Fruit fly (Drosophila melanogaster) whole organism, prepupa: ENCODE measurements around the gene CG2887.

Source experiments
- Blimp-1 ChIP-seq: fragments of 200-800 bp; sonication (Bioruptor generic); optimal IDR thresholded peaks from 3 replicates; lab custom pipeline; 2017; ENCODE audit warnings: missing biosample characterization, missing genetic modification characterization, mild to moderate bottlenecking, moderate library complexity, missing genetic modification reagents
- CG10631 ChIP-seq: fragments of 200-800 bp; sonication (Bioruptor generic); optimal IDR thresholded peaks from 2 replicates; lab custom pipeline; 2016; ENCODE audit warnings: missing biosample characterization, missing genetic modification characterization
- CG10669 ChIP-seq: fragments of 200-800 bp; sonication (Bioruptor generic); optimal IDR thresholded peaks from 3 replicates; lab custom pipeline; 2018; ENCODE audit warnings: missing biosample characterization, mild to moderate bottlenecking, missing genetic modification characterization, moderate library complexity
- CG11902 ChIP-seq: fragments of 200-800 bp; sonication (Bioruptor generic); optimal IDR thresholded peaks from 3 replicates; lab custom pipeline; 2016; ENCODE audit warnings: missing biosample characterization, missing genetic modification characterization
- CG15336 ChIP-seq: fragments of 200-800 bp; sonication (Bioruptor generic); IDR thresholded peaks from 2 replicates; pipeline ENCODE4 v1.3.6; 2022; ENCODE audit warnings: missing biosample characterization, missing genetic modification characterization
- CG16779 ChIP-seq: fragments of 200-800 bp; sonication (Bioruptor generic); optimal IDR thresholded peaks from 3 replicates; lab custom pipeline; 2017; ENCODE audit warnings: missing biosample characterization, mild to moderate bottlenecking, missing genetic modification characterization
- CG3032 ChIP-seq: fragments of 200-800 bp; optimal IDR thresholded peaks from 2 replicates; lab custom pipeline; 2019; ENCODE audit warnings: missing biosample characterization, mild to moderate bottlenecking, missing genetic modification characterization, moderate library complexity
- CG31627 ChIP-seq: fragments of 200-800 bp; sonication (Bioruptor generic); optimal IDR thresholded peaks from 3 replicates; lab custom pipeline; 2016; ENCODE audit warnings: missing biosample characterization, missing genetic modification characterization
- CG34406 ChIP-seq: fragments of 200-800 bp; sonication (Bioruptor generic); optimal IDR thresholded peaks from 3 replicates; lab custom pipeline; 2016; ENCODE audit warnings: missing biosample characterization, missing genetic modification characterization
- CG3919 ChIP-seq: fragments of 200-800 bp; sonication (Bioruptor generic); optimal IDR thresholded peaks from 3 replicates; lab custom pipeline; 2016; ENCODE audit warnings: missing biosample characterization, missing genetic modification characterization
- CG6163 ChIP-seq: fragments of 200-800 bp; sonication (Bioruptor generic); IDR thresholded peaks from 3 replicates; pipeline ENCODE4 v1.3.6; 2022; ENCODE audit warnings: missing biosample characterization, missing genetic modification characterization
- CG6792 ChIP-seq: fragments of 200-800 bp; sonication (Bioruptor generic); optimal IDR thresholded peaks from 3 replicates; lab custom pipeline; 2016; ENCODE audit warnings: missing biosample characterization, missing genetic modification characterization
- CG6808 ChIP-seq: fragments of 200-800 bp; sonication (Bioruptor generic); optimal IDR thresholded peaks from 3 replicates; lab custom pipeline; 2017; ENCODE audit warnings: missing biosample characterization, missing genetic modification characterization, mild to moderate bottlenecking, moderate library complexity, missing genetic modification reagents
- CG6854 ChIP-seq: fragments of 200-800 bp; sonication (Bioruptor generic); optimal IDR thresholded peaks from 2 replicates; lab custom pipeline; 2017; ENCODE audit warnings: missing biosample characterization, mild to moderate bottlenecking, missing genetic modification characterization
- CG7368 ChIP-seq: fragments of 200-800 bp; sonication (Bioruptor generic); optimal IDR thresholded peaks from 3 replicates; lab custom pipeline; 2016; ENCODE audit warnings: missing biosample characterization, missing genetic modification characterization
- CG8632 ChIP-seq: fragments of 200-800 bp; sonication (Bioruptor generic); optimal IDR thresholded peaks from 3 replicates; lab custom pipeline; 2016; ENCODE audit warnings: missing biosample characterization, missing genetic modification characterization
- Eip75B ChIP-seq: fragments of 200-800 bp; sonication (Bioruptor generic); optimal IDR thresholded peaks from 3 replicates; lab custom pipeline; 2016; ENCODE audit warnings: missing biosample characterization, missing genetic modification characterization
- Eip78C ChIP-seq: fragments of 200-800 bp; sonication (Bioruptor generic); peaks from one replicate; lab custom pipeline; 2016; ENCODE audit warnings: missing biosample characterization, missing genetic modification characterization
- Ets21C ChIP-seq: fragments of 200-800 bp; sonication (Bioruptor generic); optimal IDR thresholded peaks from 3 replicates; lab custom pipeline; 2016; ENCODE audit warnings: missing biosample characterization, missing genetic modification characterization
- Hr38 ChIP-seq: sonication (Bioruptor generic); optimal IDR thresholded peaks from 2 replicates; lab custom pipeline; 2016; ENCODE audit warnings: missing biosample characterization, missing genetic modification characterization
- Hr39 ChIP-seq: fragments of 200-800 bp; sonication (Bioruptor generic); optimal IDR thresholded peaks from 2 replicates; lab custom pipeline; 2016; ENCODE audit warnings: missing biosample characterization, missing genetic modification characterization
- Met ChIP-seq: fragments of 200-800 bp; sonication (Bioruptor generic); optimal IDR thresholded peaks from 3 replicates; lab custom pipeline; 2016; ENCODE audit warnings: missing biosample characterization, missing genetic modification characterization
- OdsH ChIP-seq: fragments of 200-800 bp; sonication (Bioruptor generic); optimal IDR thresholded peaks from 3 replicates; lab custom pipeline; 2016; ENCODE audit warnings: missing biosample characterization, missing genetic modification characterization
- Smox ChIP-seq: fragments of 200-800 bp; sonication (Bioruptor generic); optimal IDR thresholded peaks from 3 replicates; lab custom pipeline; 2016; ENCODE audit warnings: missing biosample characterization, missing genetic modification characterization
- Sox102F ChIP-seq: fragments of 200-800 bp; sonication (Bioruptor generic); optimal IDR thresholded peaks from 2 replicates; lab custom pipeline; 2016; ENCODE audit warnings: missing biosample characterization, mild to moderate bottlenecking, missing genetic modification characterization
- Sox14 ChIP-seq: fragments of 200-800 bp; sonication (Bioruptor generic); optimal IDR thresholded peaks from 3 replicates; lab custom pipeline; 2016; ENCODE audit warnings: missing biosample characterization, missing genetic modification characterization
- achi ChIP-seq: fragments of 200-800 bp; sonication (Bioruptor generic); optimal IDR thresholded peaks from 3 replicates; lab custom pipeline; 2016; ENCODE audit warnings: missing biosample characterization, missing genetic modification characterization
- acj6 ChIP-seq: fragments of 200-800 bp; sonication (Bioruptor generic); optimal IDR thresholded peaks from 3 replicates; lab custom pipeline; 2016; ENCODE audit warnings: missing biosample characterization, missing genetic modification characterization
- cyc ChIP-seq: fragments of 200-800 bp; sonication (Bioruptor generic); optimal IDR thresholded peaks from 3 replicates; lab custom pipeline; 2016; ENCODE audit warnings: missing biosample characterization, missing genetic modification characterization
- esn ChIP-seq: fragments of 200-800 bp; sonication (Bioruptor generic); optimal IDR thresholded peaks from 2 replicates; lab custom pipeline; 2016; ENCODE audit warnings: missing biosample characterization, mild to moderate bottlenecking, missing genetic modification characterization, moderate library complexity
- fd59A ChIP-seq: fragments of 200-800 bp; sonication (Bioruptor generic); optimal IDR thresholded peaks from 2 replicates; lab custom pipeline; 2017; ENCODE audit warnings: missing biosample characterization, mild to moderate bottlenecking, missing genetic modification characterization, missing genetic modification reagents
- fkh ChIP-seq: fragments of 200-800 bp; sonication (Bioruptor generic); optimal IDR thresholded peaks from 3 replicates; lab custom pipeline; 2017; ENCODE audit warnings: missing biosample characterization, mild to moderate bottlenecking, missing genetic modification characterization, moderate library complexity
- lz ChIP-seq: fragments of 200-800 bp; sonication (Bioruptor generic); optimal IDR thresholded peaks from 3 replicates; lab custom pipeline; 2016; ENCODE audit warnings: missing biosample characterization, missing genetic modification characterization
- net ChIP-seq: fragments of 200-800 bp; sonication (Bioruptor generic); optimal IDR thresholded peaks from 3 replicates; lab custom pipeline; 2016; ENCODE audit warnings: missing biosample characterization, missing genetic modification characterization
- pdm3 ChIP-seq: fragments of 200-800 bp; sonication (Bioruptor generic); optimal IDR thresholded peaks from 3 replicates; lab custom pipeline; 2016; ENCODE audit warnings: missing biosample characterization, missing genetic modification characterization
- spab ChIP-seq: fragments of 200-800 bp; sonication (Bioruptor generic); optimal IDR thresholded peaks from 2 replicates; lab custom pipeline; 2017; ENCODE audit warnings: missing biosample characterization, mild to moderate bottlenecking, missing genetic modification characterization, missing genetic modification reagents
- ss ChIP-seq, 2 experiments: fragments of 200-800 bp; sonication (Bioruptor generic); optimal IDR thresholded peaks; 2 replicates in 1 of 2; 3 replicates in 1 of 2; lab custom pipeline; 2017 to 2018; ENCODE audit warnings: mild to moderate bottlenecking in 2 of 2, missing biosample characterization in 2 of 2, missing genetic modification characterization in 2 of 2, moderate library complexity in 1 of 2
- svp ChIP-seq: fragments of 200-800 bp; sonication (Bioruptor generic); peaks from one replicate; lab custom pipeline; 2016; ENCODE audit warnings: missing biosample characterization, missing genetic modification characterization
- topi ChIP-seq: fragments of 200-800 bp; sonication (Bioruptor generic); optimal IDR thresholded peaks from 3 replicates; lab custom pipeline; 2016; ENCODE audit warnings: missing biosample characterization, missing genetic modification characterization
- vri ChIP-seq: fragments of 200-800 bp; sonication (Bioruptor generic); optimal IDR thresholded peaks from 3 replicates; lab custom pipeline; 2016; ENCODE audit warnings: missing biosample characterization, mild to moderate bottlenecking, missing genetic modification characterization

Gene CG2887

dm6 chrX:10461938-10462337, 16.4 kb downstream of the CG2887 start:
- TF ChIP-seq Blimp-1 (GFP tag; lab: Kevin White, UChicago): no peak
- no peak for TF ChIP-seq net (GFP tag; lab: Kevin White, UChicago)
- TF ChIP-seq CG34406 (GFP tag; lab: Kevin White, UChicago): peak; percentile 14
- peak; percentile 36 for TF ChIP-seq CG6854 (GFP tag; lab: Kevin White, UChicago)
- TF ChIP-seq Met: no peak
- TF ChIP-seq Eip78C: peak; percentile 69
- TF ChIP-seq esn (GFP tag; lab: Kevin White, UChicago): peak; percentile 25
- peak; percentile 25 for TF ChIP-seq CG3919 (GFP tag; lab: Kevin White, UChicago)
- TF ChIP-seq CG7368 (GFP tag; lab: Kevin White, UChicago): peak; percentile 18
- no peak for TF ChIP-seq vri (GFP tag; lab: Kevin White, UChicago)
- TF ChIP-seq fkh (GFP tag; lab: Kevin White, UChicago): no peak
- no peak for TF ChIP-seq CG11902 (GFP tag; lab: Kevin White, UChicago)
- no peak for TF ChIP-seq CG10631 (GFP tag; lab: Kevin White, UChicago)
- TF ChIP-seq achi (GFP tag; lab: Kevin White, UChicago): peak; percentile 11

DNA sequence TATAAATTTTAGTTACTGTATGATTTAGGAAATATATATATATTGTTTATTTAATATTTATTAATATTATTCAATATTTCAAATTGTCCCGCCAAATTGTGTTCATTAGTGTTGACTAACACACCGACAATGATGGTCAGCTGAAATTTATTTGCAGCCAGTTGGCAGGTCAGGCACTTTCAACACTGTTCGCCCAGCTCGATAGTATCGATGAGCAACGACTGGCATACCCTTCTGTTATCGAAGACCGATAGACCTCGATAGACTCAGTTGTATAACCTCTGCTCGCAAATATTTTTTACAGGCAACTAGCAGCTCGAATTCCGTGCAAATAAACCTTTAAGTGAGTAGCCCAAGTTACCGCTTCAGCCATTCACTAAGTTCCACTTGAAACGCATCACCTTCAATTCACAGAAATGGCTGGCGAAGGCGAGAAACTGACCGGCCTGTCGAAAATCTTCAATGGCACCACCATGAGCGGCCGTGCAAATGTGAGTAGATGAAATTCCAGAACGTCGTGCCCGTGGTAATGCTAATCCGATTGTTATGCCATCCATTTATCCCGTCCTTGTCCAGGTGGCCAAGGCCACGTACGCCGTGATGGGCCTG, 17.7 kb downstream of the CG2887 start, which contains the start of gene Neb-cGP:
Gene Neb-cGP (plus strand): TSS at position 231 of the 609 bp plus-strand sequence.
- TF ChIP-seq Met: peak; percentile 24
- peak; percentile 59 for TF ChIP-seq esn (GFP tag; lab: Kevin White, UChicago)
- peak; percentile 55 for TF ChIP-seq topi
- peak; percentile 23 for TF ChIP-seq CG3032 (tag; lab: Kevin White, UChicago)
- peak; percentile 11 for TF ChIP-seq achi (GFP tag; lab: Kevin White, UChicago)
- no peak for TF ChIP-seq CG8632 (GFP tag; lab: Kevin White, UChicago)
- peak; percentile 9 for TF ChIP-seq CG11902 (GFP tag; lab: Kevin White, UChicago)
- no peak for TF ChIP-seq svp
- peak; percentile 44 for TF ChIP-seq CG7368 (GFP tag; lab: Kevin White, UChicago)
- no peak for TF ChIP-seq CG6792 (GFP tag; lab: Kevin White, UChicago)
- peak; percentile 21 for TF ChIP-seq net (GFP tag; lab: Kevin White, UChicago)
- peak; percentile 36 for TF ChIP-seq Hr39
- TF ChIP-seq pdm3: peak; percentile 9
- peak; percentile 46 for TF ChIP-seq lz (GFP tag; lab: Kevin White, UChicago)
- no peak for TF ChIP-seq Hr38 (GFP tag; lab: Kevin White, UChicago)
- peak; percentile 29 for TF ChIP-seq acj6 (GFP tag; lab: Kevin White, UChicago)
- no peak for TF ChIP-seq spab (GFP tag; lab: Kevin White, UChicago)
- TF ChIP-seq CG6163 (GFP tag; lab: Robert Waterston, UW): no peak
- peak; percentile 48 for TF ChIP-seq CG3919 (GFP tag; lab: Kevin White, UChicago)
- TF ChIP-seq CG10631 (GFP tag; lab: Kevin White, UChicago): peak; percentile 37
- peak; percentile 54 for TF ChIP-seq cyc (GFP tag; lab: Kevin White, UChicago)
- TF ChIP-seq Eip75B (GFP tag; lab: Kevin White, UChicago): peak; percentile 35
- peak; percentile 27 for TF ChIP-seq Smox
- peak; percentile 22 for TF ChIP-seq Sox14 (GFP tag; lab: Kevin White, UChicago)
- TF ChIP-seq ss (GFP tag; optimal IDR thresholded peaks at IDR 0.05; lab: Kevin White, UChicago): peak in 1 of 2 experiments; percentile 5
- TF ChIP-seq Sox102F: peak; percentile 18
- peak; percentile 35 for TF ChIP-seq Ets21C (GFP tag; lab: Kevin White, UChicago)
- TF ChIP-seq OdsH (GFP tag; lab: Kevin White, UChicago): peak; percentile 40
- TF ChIP-seq fd59A (GFP tag; lab: Kevin White, UChicago): no peak
- peak; percentile 39 for TF ChIP-seq CG31627 (GFP tag; lab: Kevin White, UChicago)
- peak; percentile 71 for TF ChIP-seq Eip78C

- TF ChIP-seq fkh (GFP tag; lab: Kevin White, UChicago) (no peak), lz (GFP tag; lab: Kevin White, UChicago) (no peak), Ets21C (GFP tag; lab: Kevin White, UChicago) (no peak), svp (no peak), CG8632 (GFP tag; lab: Kevin White, UChicago) (no peak), CG6854 (GFP tag; lab: Kevin White, UChicago) (no peak), CG11902 (GFP tag; lab: Kevin White, UChicago) (no peak), net (GFP tag; lab: Kevin White, UChicago) (no peak), Hr38 (GFP tag; lab: Kevin White, UChicago) (no peak), CG3032 (tag; lab: Kevin White, UChicago) (no peak), acj6 (GFP tag; lab: Kevin White, UChicago) (no peak), CG6163 (GFP tag; lab: Robert Waterston, UW) (no peak), CG6808 (GFP tag; lab: Kevin White, UChicago) (no peak), Sox14 (GFP tag; lab: Kevin White, UChicago) (no peak), spab (GFP tag; lab: Kevin White, UChicago) (no peak), CG15336 (GFP tag; lab: Robert Waterston, UW) (no peak), CG16779 (tag; lab: Kevin White, UChicago) (no peak), Smox (no peak), CG10669 (GFP tag; lab: Kevin White, UChicago) (no peak)
Observed at dm6 chrX:10459576-10459975, 18.7 kb downstream of the CG2887 start, which contains the start of gene Or9a. Gene Or9a, minus strand, starts transcription at chrX:10459676.
